Worm (Caenorhabditis elegans): ENCODE data around the gene F55H2.5.

DNA sequence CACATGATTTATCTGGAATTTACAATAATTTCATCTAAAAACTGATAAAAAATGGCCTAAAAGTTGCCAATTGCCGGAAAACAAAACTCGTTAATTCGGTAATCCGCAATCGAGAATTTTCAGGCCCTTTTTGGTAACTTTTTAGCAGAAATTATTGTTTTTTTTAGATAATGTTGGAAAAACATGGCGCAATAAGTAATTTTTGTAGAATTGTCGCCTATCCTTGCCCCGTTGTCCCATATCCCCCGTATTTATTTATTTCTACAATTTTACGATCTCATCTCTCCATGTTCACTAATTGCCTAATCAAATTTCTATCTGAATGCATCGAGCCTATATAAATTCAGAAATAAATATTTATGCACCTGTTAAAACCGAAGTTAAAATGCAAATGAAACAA is 1.7 kb downstream of the F55H2.5 start:
- TF ChIP-seq ref-1 (GFP tag; conservative IDR thresholded peaks at IDR 0.05) (no peak), ztf-29 (GFP tag; IDR thresholded peaks at IDR 0.05) (no peak), klf-2 (GFP tag; conservative IDR thresholded peaks at IDR 0.05) (no peak), T22C8.4 (GFP tag; IDR thresholded peaks at IDR 0.05) (no peak), ztf-23 (GFP tag; IDR thresholded peaks at IDR 0.05) (no peak), flt-1 (GFP tag; IDR thresholded peaks at IDR 0.05) (no peak), tab-1 (GFP tag; IDR thresholded peaks at IDR 0.05) (no peak), cog-1 (tag; optimal IDR thresholded peaks at IDR 0.05) (no peak)
